Worm (Caenorhabditis elegans) whole organism, L2 larva: ENCODE data around the gene cyp-23A1.

Source experiments
- crh-2 ChIP-seq: sonication (generic microtip); optimal IDR thresholded peaks from 2 replicates; lab custom pipeline; 2017; ENCODE audit warnings: missing biosample characterization, missing genetic modification characterization
- lin-13 ChIP-seq: fragments of 150-350 bp; optimal IDR thresholded peaks from 2 replicates; lab custom pipeline; 2014; ENCODE audit warnings: missing biosample characterization, missing genetic modification reagents, missing genetic modification characterization
- skn-1 ChIP-seq: sonication (generic microtip); optimal IDR thresholded peaks from 2 replicates; lab custom pipeline; 2017; ENCODE audit warnings: missing biosample characterization, missing genetic modification characterization
- unc-39 ChIP-seq: fragments of 150-350 bp; optimal IDR thresholded peaks from 2 replicates; lab custom pipeline; 2014; ENCODE audit warnings: missing biosample characterization, missing genetic modification characterization

DNA sequence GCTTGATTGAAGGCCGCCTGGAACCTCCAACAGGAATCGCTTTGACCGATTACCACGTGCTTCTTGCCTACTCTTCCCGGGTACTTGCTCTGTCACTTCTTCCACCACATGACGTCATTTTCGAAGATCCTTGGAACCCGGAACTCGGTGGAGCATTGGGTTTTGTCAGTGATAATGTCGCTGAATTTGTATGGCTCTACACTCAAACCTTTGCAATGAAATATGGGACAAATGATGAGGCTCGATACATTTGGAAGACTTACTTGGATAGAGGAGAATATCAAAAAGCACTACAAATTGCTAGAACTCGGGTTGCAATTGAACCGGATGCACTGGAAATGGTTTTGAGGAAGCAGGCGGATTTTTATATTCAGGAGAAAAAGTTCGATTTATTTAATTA lies 49.2 kb upstream of the cyp-23A1 start:
- TF ChIP-seq skn-1 (tag; lab: Kevin White, UChicago) (no peak), crh-2 (tag; lab: Kevin White, UChicago) (no peak), unc-39 (tag; lab: Kevin White, UChicago) (no peak), lin-13 (GFP tag; lab: Kevin White, UChicago) (no peak)
